Fruit fly (Drosophila melanogaster): ENCODE results near the gene CG9150.

The CG9150 gene

dm6 chr2L:6051212-6051621 is 17.2 kb downstream of the CG9150 start (continued):
- peak; percentile 94 for TF ChIP-seq CG9139 (GFP tag; optimal IDR thresholded peaks at IDR 0.05)
- TF ChIP-seq ss (GFP tag; optimal IDR thresholded peaks at IDR 0.05), result peak; percentile 96
- peak; percentile 96 for TF ChIP-seq vri (GFP tag; optimal IDR thresholded peaks at IDR 0.05)
- peak; percentile 96 for TF ChIP-seq achi (GFP tag; optimal IDR thresholded peaks at IDR 0.05)
- peak; percentile 88 for TF ChIP-seq fd59A (GFP tag; optimal IDR thresholded peaks at IDR 0.05)
- TF ChIP-seq topi (GFP tag; optimal IDR thresholded peaks at IDR 0.05), result peak; percentile 98
- peak; percentile 97 for TF ChIP-seq lz (GFP tag; optimal IDR thresholded peaks at IDR 0.05)
- peak; percentile 97 for TF ChIP-seq Eip75B (GFP tag; optimal IDR thresholded peaks at IDR 0.05)
- TF ChIP-seq fkh (GFP tag; optimal IDR thresholded peaks at IDR 0.05), result no peak
- TF ChIP-seq pdm3 (GFP tag; optimal IDR thresholded peaks at IDR 0.05), result peak; percentile 96
- TF ChIP-seq Met (GFP tag; optimal IDR thresholded peaks at IDR 0.05), result peak; percentile 96
- TF ChIP-seq CG34406 (GFP tag; optimal IDR thresholded peaks at IDR 0.05), result peak; percentile 96
- peak; percentile 98 for TF ChIP-seq esn (GFP tag; optimal IDR thresholded peaks at IDR 0.05)
- TF ChIP-seq CG31627 (GFP tag; optimal IDR thresholded peaks at IDR 0.05), result peak; percentile 94
- TF ChIP-seq CG4318 (GFP tag; optimal IDR thresholded peaks at IDR 0.05), result no peak
- TF ChIP-seq dsx (GFP tag; optimal IDR thresholded peaks at IDR 0.05; ENCODE audit: poor library complexity, severe bottlenecking), result peak; percentile 94
- peak; percentile 82 for TF ChIP-seq Sox15 (GFP tag; optimal IDR thresholded peaks at IDR 0.05)
- TF ChIP-seq Hr39 (GFP tag; optimal IDR thresholded peaks at IDR 0.05), result peak; percentile 93
- TF ChIP-seq CG11902 (GFP tag; optimal IDR thresholded peaks at IDR 0.05), result peak; percentile 79
- TF ChIP-seq CG6792 (GFP tag; optimal IDR thresholded peaks at IDR 0.05), result peak; percentile 97
- peak; percentile 90 for TF ChIP-seq spab (GFP tag; optimal IDR thresholded peaks at IDR 0.05)
- peak; percentile 93 for TF ChIP-seq CG7368 (GFP tag; optimal IDR thresholded peaks at IDR 0.05)
- peak; percentile 95 for TF ChIP-seq CG6276 (GFP tag; optimal IDR thresholded peaks at IDR 0.05)
- TF ChIP-seq cyc (GFP tag; optimal IDR thresholded peaks at IDR 0.05), result peak; percentile 93
- peak; percentile 94 for TF ChIP-seq acj6 (GFP tag; optimal IDR thresholded peaks at IDR 0.05)
- peak; percentile 88 for TF ChIP-seq Ets21C (GFP tag; optimal IDR thresholded peaks at IDR 0.05)
- peak; percentile 89 for TF ChIP-seq CG10669 (GFP tag; optimal IDR thresholded peaks at IDR 0.05)
- TF ChIP-seq CG6163 (GFP tag; IDR thresholded peaks at IDR 0.05), result peak; percentile 98
- peak; percentile 95 for TF ChIP-seq Ets96B (tag; optimal IDR thresholded peaks at IDR 0.05)
- peak; percentile 94 for TF ChIP-seq CG16779 (tag; optimal IDR thresholded peaks at IDR 0.05)
- TF ChIP-seq CG11762 (GFP tag; optimal IDR thresholded peaks at IDR 0.05; ENCODE audit: insufficient read depth), result peak; percentile 93
- TF ChIP-seq OdsH (GFP tag; optimal IDR thresholded peaks at IDR 0.05), result peak; percentile 95
- peak; percentile 86 for TF ChIP-seq fd85E (GFP tag; optimal IDR thresholded peaks at IDR 0.05)
- peak; percentile 98 for TF ChIP-seq svp (GFP tag)
- peak; percentile 97 for TF ChIP-seq eg (GFP tag; IDR thresholded peaks at IDR 0.05)
- TF ChIP-seq CG8632 (GFP tag; optimal IDR thresholded peaks at IDR 0.05), result peak; percentile 94

- TF ChIP-seq pdm3 (GFP tag; optimal IDR thresholded peaks at IDR 0.05), result no peak
- TF ChIP-seq Eip75B (GFP tag; optimal IDR thresholded peaks at IDR 0.05), result no peak
- no peak for TF ChIP-seq Eip93F (GFP tag; optimal IDR thresholded peaks at IDR 0.05)
- no peak for TF ChIP-seq fd85E (GFP tag; optimal IDR thresholded peaks at IDR 0.05)
- TF ChIP-seq CG6854 (GFP tag; optimal IDR thresholded peaks at IDR 0.05), result no peak
- no peak for TF ChIP-seq CG4318 (GFP tag; optimal IDR thresholded peaks at IDR 0.05)
- TF ChIP-seq esn (GFP tag; optimal IDR thresholded peaks at IDR 0.05), result no peak
- TF ChIP-seq CG3032 (tag; optimal IDR thresholded peaks at IDR 0.05), result no peak
Observed at dm6 chr2L:6050575-6050974, 17.8 kb downstream of the CG9150 start, which contains the start of gene CG9135. CG9135 (plus strand) TSS chr2L:6050800.

- no peak for TF ChIP-seq CG9139 (GFP tag; optimal IDR thresholded peaks at IDR 0.05)
- no peak for TF ChIP-seq CG8632 (GFP tag; optimal IDR thresholded peaks at IDR 0.05)
Observed at dm6 chr2L:6048542-6048941, 19.9 kb downstream of the CG9150 start, which contains the start of the genes CG34179 and slmo. CG34179 (minus strand) TSS chr2L:6048706. slmo (minus strand) TSS chr2L:6048706.

All from whole organism, prepupa.